Worm (Caenorhabditis elegans): ENCODE data around the gene W06G6.2.

W06G6.2 gene

ce11 chrV:16592947-16593791, 35.9 kb upstream of the W06G6.2 start:
- TF ChIP-seq F13H6.1 (tag; optimal IDR thresholded peaks at IDR 0.05) (no peak), alr-1 (tag; optimal IDR thresholded peaks at IDR 0.05) (no peak), skn-1 (tag; optimal IDR thresholded peaks at IDR 0.05) (no peak), mab-5 (tag; optimal IDR thresholded peaks at IDR 0.05) (no peak), peb-1 (tag; optimal IDR thresholded peaks at IDR 0.05) (no peak), sma-9 (GFP tag; optimal IDR thresholded peaks at IDR 0.05) (peak; percentile 41), sma-9 (tag; optimal IDR thresholded peaks at IDR 0.05) (no peak), crh-2 (tag; optimal IDR thresholded peaks at IDR 0.05) (peak; percentile 34), unc-39 (tag; optimal IDR thresholded peaks at IDR 0.05) (no peak), ztf-11 (tag; optimal IDR thresholded peaks at IDR 0.05) (no peak), R02D3.7 (tag; optimal IDR thresholded peaks at IDR 0.05) (no peak), nhr-77 (tag; optimal IDR thresholded peaks at IDR 0.05) (no peak), zag-1 (tag; optimal IDR thresholded peaks at IDR 0.05) (no peak), unc-62 (GFP tag; optimal IDR thresholded peaks at IDR 0.05) (no peak), aly-2 (tag; optimal IDR thresholded peaks at IDR 0.05) (no peak), mdl-1 (tag; optimal IDR thresholded peaks at IDR 0.05) (no peak), nhr-129 (tag; optimal IDR thresholded peaks at IDR 0.05) (no peak), Y55F3AM.14 (GFP tag; optimal IDR thresholded peaks at IDR 0.05) (peak; percentile 31), ZK546.5 (tag; optimal IDR thresholded peaks at IDR 0.05) (no peak), nhr-21 (tag; optimal IDR thresholded peaks at IDR 0.05) (no peak), dmd-4 (tag; optimal IDR thresholded peaks at IDR 0.05) (no peak), C34F6.9 (tag; optimal IDR thresholded peaks at IDR 0.05) (no peak), elt-1 (tag; optimal IDR thresholded peaks at IDR 0.05) (no peak), unc-55 (GFP tag; optimal IDR thresholded peaks at IDR 0.05) (no peak), nhr-23 (tag; optimal IDR thresholded peaks at IDR 0.05) (no peak), ceh-82 (tag; optimal IDR thresholded peaks at IDR 0.05) (no peak), lsy-2 (tag; optimal IDR thresholded peaks at IDR 0.05) (no peak), nhr-12 (tag; optimal IDR thresholded peaks at IDR 0.05) (no peak), fos-1 (tag; optimal IDR thresholded peaks at IDR 0.05) (peak; percentile 43), nhr-11 (tag; optimal IDR thresholded peaks at IDR 0.05) (no peak), lin-39 (tag; optimal IDR thresholded peaks at IDR 0.05) (no peak), nhr-10 (tag; optimal IDR thresholded peaks at IDR 0.05) (no peak), gmeb-1 (tag; optimal IDR thresholded peaks at IDR 0.05) (peak; percentile 47), egl-27 (tag; optimal IDR thresholded peaks at IDR 0.05) (no peak), ztf-4 (tag; optimal IDR thresholded peaks at IDR 0.05) (no peak), blmp-1 (tag; optimal IDR thresholded peaks at IDR 0.05; ENCODE audit: insufficient read depth) (no peak), lin-11 (tag; optimal IDR thresholded peaks at IDR 0.05) (no peak), ama-1 (optimal IDR thresholded peaks at IDR 0.05) (peak; percentile 26), nhr-25 (tag; optimal IDR thresholded peaks at IDR 0.05) (no peak), snpc-4 (tag; optimal IDR thresholded peaks at IDR 0.05) (no peak), nhr-237 (tag; optimal IDR thresholded peaks at IDR 0.05) (no peak), ztf-1 (GFP tag; conservative IDR thresholded peaks at IDR 0.05) (no peak), mbf-1 (tag; optimal IDR thresholded peaks at IDR 0.05) (no peak), elt-3 (tag; optimal IDR thresholded peaks at IDR 0.05) (no peak), ceh-16 (tag; optimal IDR thresholded peaks at IDR 0.05) (no peak), lin-13 (GFP tag; optimal IDR thresholded peaks at IDR 0.05) (no peak), sma-3 (GFP tag; optimal IDR thresholded peaks at IDR 0.05) (no peak), nhr-6 (tag; optimal IDR thresholded peaks at IDR 0.05) (no peak), sem-4 (tag; optimal IDR thresholded peaks at IDR 0.05) (no peak)

Data from whole organism, L2 larva.